Worm (Caenorhabditis elegans) whole organism, L1 larva: ENCODE results near the gene nhr-131.

Experiments used
- ceh-88 ChIP-seq: fragments of 200-800 bp; sonication (Bioruptor generic); IDR thresholded peaks from 2 replicates; pipeline ENCODE4 v1.3.6; 2022; ENCODE audit warnings: missing genetic modification characterization, missing compliant biosample characterization
- egl-13 ChIP-seq: sonication (generic microtip); optimal IDR thresholded peaks from 2 replicates; lab custom pipeline; 2016; ENCODE audit warnings: missing genotype, missing genetic modification reagents, missing genetic modification characterization, missing compliant biosample characterization
- fkh-10 ChIP-seq: sonication (generic microtip); optimal IDR thresholded peaks from 2 replicates; lab custom pipeline; 2017; ENCODE audit warnings: missing biosample characterization, missing genetic modification reagents, missing genetic modification characterization
- mdl-1 ChIP-seq, 2 experiments: fragments of 150-350 bp; optimal IDR thresholded peaks; 2 replicates each; lab custom pipeline; 2014 to 2017; ENCODE audit warnings: missing biosample characterization in 2 of 2, missing genetic modification characterization in 2 of 2, inconsistent platforms in 1 of 2
- mef-2 ChIP-seq: fragments of 150-350 bp; optimal IDR thresholded peaks from 2 replicates; lab custom pipeline; 2014; ENCODE audit warnings: missing biosample characterization, missing genetic modification characterization

ce11 chrV:543169-543568, 49.0 kb downstream of the nhr-131 start, which contains the start of gene C14C6.3:
- TF ChIP-seq ceh-88: no peak
- TF ChIP-seq fkh-10 (GFP tag; lab: Kevin White, UChicago): no peak
- TF ChIP-seq mdl-1 (tag; optimal IDR thresholded peaks at IDR 0.05; lab: Kevin White, UChicago): no peak
- TF ChIP-seq mef-2 (tag; lab: Kevin White, UChicago): no peak
- TF ChIP-seq egl-13: no peak
